Worm (Caenorhabditis elegans): ENCODE data around the gene acd-4.

acd-4 gene

ce11 chrV:8681050-8681449, 43.0 kb downstream of the acd-4 start, which contains the start of gene ZC190.2:
TSS of gene ZC190.2 (plus strand) at chrV:8681350.
- TF ChIP-seq elt-3 (tag; optimal IDR thresholded peaks at IDR 0.05) (no peak), mab-5 (tag; optimal IDR thresholded peaks at IDR 0.05) (no peak), nhr-12 (tag; optimal IDR thresholded peaks at IDR 0.05) (no peak), zip-8 (tag; optimal IDR thresholded peaks at IDR 0.05) (no peak), hlh-1 (tag; optimal IDR thresholded peaks at IDR 0.05) (no peak), ztf-11 (tag; optimal IDR thresholded peaks at IDR 0.05) (no peak), ham-2 (GFP tag; optimal IDR thresholded peaks at IDR 0.05) (no peak), lsy-2 (tag; optimal IDR thresholded peaks at IDR 0.05) (no peak), nhr-237 (tag; optimal IDR thresholded peaks at IDR 0.05) (no peak), tbx-8 (GFP tag; optimal IDR thresholded peaks at IDR 0.05) (no peak), ceh-39 (tag; optimal IDR thresholded peaks at IDR 0.05) (no peak), mls-2 (tag; optimal IDR thresholded peaks at IDR 0.05) (no peak), unc-120 (tag; optimal IDR thresholded peaks at IDR 0.05; ENCODE audit: poor library complexity, severe bottlenecking) (no peak), sptf-1 (tag; optimal IDR thresholded peaks at IDR 0.05) (no peak), unc-39 (tag; optimal IDR thresholded peaks at IDR 0.05) (no peak), blmp-1 (tag; optimal IDR thresholded peaks at IDR 0.05) (no peak), unc-62 (GFP tag; optimal IDR thresholded peaks at IDR 0.05) (no peak), ces-1 (GFP tag; optimal IDR thresholded peaks at IDR 0.05) (no peak), mep-1 (tag; optimal IDR thresholded peaks at IDR 0.05) (no peak), lin-32 (GFP tag; optimal IDR thresholded peaks at IDR 0.05) (no peak)

ce11 chrV:8682719-8683118, 44.7 kb downstream of the acd-4 start, which contains the start of gene cln-3.3:
TSS of gene cln-3.3 (plus strand) at chrV:8683052.
- TF ChIP-seq unc-120 (tag; optimal IDR thresholded peaks at IDR 0.05; ENCODE audit: poor library complexity, severe bottlenecking) (no peak), unc-39 (tag; optimal IDR thresholded peaks at IDR 0.05) (no peak), hlh-1 (tag; optimal IDR thresholded peaks at IDR 0.05) (no peak), mls-2 (tag; optimal IDR thresholded peaks at IDR 0.05) (no peak), nhr-76 (tag; optimal IDR thresholded peaks at IDR 0.05) (no peak), ceh-39 (tag; optimal IDR thresholded peaks at IDR 0.05) (no peak), lin-13 (tag; optimal IDR thresholded peaks at IDR 0.05) (no peak), unc-62 (GFP tag; optimal IDR thresholded peaks at IDR 0.05) (no peak), blmp-1 (tag; optimal IDR thresholded peaks at IDR 0.05) (no peak), mab-5 (tag; optimal IDR thresholded peaks at IDR 0.05) (no peak), ceh-43 (GFP tag; optimal IDR thresholded peaks at IDR 0.05) (no peak), elt-3 (tag; optimal IDR thresholded peaks at IDR 0.05) (no peak)

ce11 chrV:8683787-8684186, 45.8 kb downstream of the acd-4 start:
- no peak for TF ChIP-seq M03D4.4 (tag; optimal IDR thresholded peaks at IDR 0.05)
- TF ChIP-seq lin-32 (GFP tag; optimal IDR thresholded peaks at IDR 0.05), result no peak
- TF ChIP-seq ceh-43 (GFP tag; optimal IDR thresholded peaks at IDR 0.05), result no peak
- no peak for TF ChIP-seq unc-62 (GFP tag; optimal IDR thresholded peaks at IDR 0.05)
- no peak for TF ChIP-seq bed-3 (GFP tag; optimal IDR thresholded peaks at IDR 0.05)
- TF ChIP-seq sem-2 (GFP tag; optimal IDR thresholded peaks at IDR 0.05), result no peak
- no peak for TF ChIP-seq unc-120 (tag; optimal IDR thresholded peaks at IDR 0.05; ENCODE audit: poor library complexity, severe bottlenecking)
- TF ChIP-seq pha-4 (tag; optimal IDR thresholded peaks at IDR 0.05), result no peak
- no peak for TF ChIP-seq zip-8 (tag; optimal IDR thresholded peaks at IDR 0.05)
- no peak for TF ChIP-seq ceh-39 (tag; optimal IDR thresholded peaks at IDR 0.05)
- no peak for TF ChIP-seq elt-1 (tag; optimal IDR thresholded peaks at IDR 0.05; ENCODE audit: borderline replicate concordance, insufficient read depth)
- TF ChIP-seq ceh-83 (GFP tag; optimal IDR thresholded peaks at IDR 0.05), result no peak
- TF ChIP-seq snpc-4 (tag; optimal IDR thresholded peaks at IDR 0.05), result no peak
- TF ChIP-seq cnd-1 (tag; optimal IDR thresholded peaks at IDR 0.05), result no peak
- no peak for TF ChIP-seq ces-1 (GFP tag; optimal IDR thresholded peaks at IDR 0.05)

- TF ChIP-seq zip-8 (tag; optimal IDR thresholded peaks at IDR 0.05), result no peak
- TF ChIP-seq flh-1 (GFP tag; optimal IDR thresholded peaks at IDR 0.05), result no peak
- no peak for TF ChIP-seq ces-1 (GFP tag; optimal IDR thresholded peaks at IDR 0.05)
- no peak for TF ChIP-seq hlh-1 (tag; optimal IDR thresholded peaks at IDR 0.05)
- no peak for TF ChIP-seq cnd-1 (tag; optimal IDR thresholded peaks at IDR 0.05)
- no peak for TF ChIP-seq bed-3 (GFP tag; optimal IDR thresholded peaks at IDR 0.05)
- no peak for TF ChIP-seq elt-1 (tag; optimal IDR thresholded peaks at IDR 0.05; ENCODE audit: borderline replicate concordance, insufficient read depth)
- TF ChIP-seq ceh-43 (GFP tag; optimal IDR thresholded peaks at IDR 0.05), result no peak
These were observed 48.7 kb downstream of the acd-4 start, which contains the start of gene ZC190.7 for ce11 chrV:8686764-8687163. TSS of gene ZC190.7 (minus strand) at chrV:8686864.
